Fruit fly (Drosophila melanogaster) whole organism, prepupa: Measurements from ENCODE around the gene nkd.
A peak's percentile ranks its signal among the peaks of the same experiment; 100 is the strongest.

Source experiments
- CG10631 ChIP-seq: fragments of 200-800 bp; sonication (Bioruptor generic); optimal IDR thresholded peaks from 2 replicates; lab custom pipeline; 2016; ENCODE audit warnings: missing biosample characterization, missing genetic modification characterization
- CG10669 ChIP-seq: fragments of 200-800 bp; sonication (Bioruptor generic); optimal IDR thresholded peaks from 3 replicates; lab custom pipeline; 2018; ENCODE audit warnings: missing biosample characterization, mild to moderate bottlenecking, missing genetic modification characterization, moderate library complexity
- CG11294 ChIP-seq: fragments of 200-800 bp; sonication (Bioruptor generic); IDR thresholded peaks from 2 replicates; pipeline ENCODE4 v1.3.6; 2022; ENCODE audit warnings: missing biosample characterization, missing genetic modification characterization
- CG11762 ChIP-seq: fragments of 200-800 bp; sonication (Bioruptor generic); optimal IDR thresholded peaks from 3 replicates; lab custom pipeline; 2016; ENCODE audit warnings: missing biosample characterization, missing genetic modification characterization; ENCODE audit not compliant: insufficient read depth
- CG11902 ChIP-seq: fragments of 200-800 bp; sonication (Bioruptor generic); optimal IDR thresholded peaks from 3 replicates; lab custom pipeline; 2016; ENCODE audit warnings: missing biosample characterization, missing genetic modification characterization
- CG15336 ChIP-seq: fragments of 200-800 bp; sonication (Bioruptor generic); IDR thresholded peaks from 2 replicates; pipeline ENCODE4 v1.3.6; 2022; ENCODE audit warnings: missing biosample characterization, missing genetic modification characterization
- CG1621 ChIP-seq: fragments of 200-800 bp; sonication (Bioruptor generic); optimal IDR thresholded peaks from 3 replicates; lab custom pipeline; 2018; ENCODE audit warnings: missing biosample characterization, mild to moderate bottlenecking, missing genetic modification characterization
- CG16779 ChIP-seq: fragments of 200-800 bp; sonication (Bioruptor generic); optimal IDR thresholded peaks from 3 replicates; lab custom pipeline; 2017; ENCODE audit warnings: missing biosample characterization, mild to moderate bottlenecking, missing genetic modification characterization
- CG3032 ChIP-seq: fragments of 200-800 bp; optimal IDR thresholded peaks from 2 replicates; lab custom pipeline; 2019; ENCODE audit warnings: missing biosample characterization, mild to moderate bottlenecking, missing genetic modification characterization, moderate library complexity
- CG31627 ChIP-seq: fragments of 200-800 bp; sonication (Bioruptor generic); optimal IDR thresholded peaks from 3 replicates; lab custom pipeline; 2016; ENCODE audit warnings: missing biosample characterization, missing genetic modification characterization
- CG3919 ChIP-seq: fragments of 200-800 bp; sonication (Bioruptor generic); optimal IDR thresholded peaks from 3 replicates; lab custom pipeline; 2016; ENCODE audit warnings: missing biosample characterization, missing genetic modification characterization
- CG6163 ChIP-seq: fragments of 200-800 bp; sonication (Bioruptor generic); IDR thresholded peaks from 3 replicates; pipeline ENCODE4 v1.3.6; 2022; ENCODE audit warnings: missing biosample characterization, missing genetic modification characterization
- CG6276 ChIP-seq: fragments of 200-800 bp; sonication (Bioruptor generic); optimal IDR thresholded peaks from 2 replicates; lab custom pipeline; 2017; ENCODE audit warnings: missing biosample characterization, mild to moderate bottlenecking, missing genetic modification characterization
- CG6792 ChIP-seq: fragments of 200-800 bp; sonication (Bioruptor generic); optimal IDR thresholded peaks from 3 replicates; lab custom pipeline; 2016; ENCODE audit warnings: missing biosample characterization, missing genetic modification characterization
- CG6854 ChIP-seq: fragments of 200-800 bp; sonication (Bioruptor generic); optimal IDR thresholded peaks from 2 replicates; lab custom pipeline; 2017; ENCODE audit warnings: missing biosample characterization, mild to moderate bottlenecking, missing genetic modification characterization
- CG7368 ChIP-seq: fragments of 200-800 bp; sonication (Bioruptor generic); optimal IDR thresholded peaks from 3 replicates; lab custom pipeline; 2016; ENCODE audit warnings: missing biosample characterization, missing genetic modification characterization
- CG8319 ChIP-seq: fragments of 200-800 bp; sonication (Bioruptor generic); optimal IDR thresholded peaks from 3 replicates; lab custom pipeline; 2016; ENCODE audit warnings: missing biosample characterization, missing genetic modification characterization
- CG9139 ChIP-seq: fragments of 200-800 bp; sonication (Bioruptor generic); optimal IDR thresholded peaks from 3 replicates; lab custom pipeline; 2017; ENCODE audit warnings: missing biosample characterization, mild to moderate bottlenecking, missing genetic modification characterization
- Eip78C ChIP-seq: fragments of 200-800 bp; sonication (Bioruptor generic); peaks from one replicate; lab custom pipeline; 2016; ENCODE audit warnings: missing biosample characterization, missing genetic modification characterization
- Eip93F ChIP-seq: fragments of 200-800 bp; sonication (Bioruptor generic); optimal IDR thresholded peaks from 2 replicates; lab custom pipeline; 2016; ENCODE audit warnings: missing biosample characterization, mild to moderate bottlenecking, missing genetic modification characterization
- Ets21C ChIP-seq: fragments of 200-800 bp; sonication (Bioruptor generic); optimal IDR thresholded peaks from 3 replicates; lab custom pipeline; 2016; ENCODE audit warnings: missing biosample characterization, missing genetic modification characterization
- Gug ChIP-seq: fragments of 200-800 bp; sonication (Bioruptor generic); IDR thresholded peaks from 2 replicates; pipeline ENCODE4 v1.3.6; 2022; ENCODE audit warnings: missing biosample characterization, missing genetic modification characterization
- Hr38 ChIP-seq: sonication (Bioruptor generic); optimal IDR thresholded peaks from 2 replicates; lab custom pipeline; 2016; ENCODE audit warnings: missing biosample characterization, missing genetic modification characterization
- Hr4 ChIP-seq: fragments of 200-800 bp; sonication (Bioruptor generic); optimal IDR thresholded peaks from 3 replicates; lab custom pipeline; 2016; ENCODE audit warnings: missing biosample characterization, missing genetic modification characterization
- Sox102F ChIP-seq: fragments of 200-800 bp; sonication (Bioruptor generic); optimal IDR thresholded peaks from 2 replicates; lab custom pipeline; 2016; ENCODE audit warnings: missing biosample characterization, mild to moderate bottlenecking, missing genetic modification characterization
- Sox14 ChIP-seq: fragments of 200-800 bp; sonication (Bioruptor generic); optimal IDR thresholded peaks from 3 replicates; lab custom pipeline; 2016; ENCODE audit warnings: missing biosample characterization, missing genetic modification characterization
- Sox15 ChIP-seq: fragments of 200-800 bp; sonication (Bioruptor generic); optimal IDR thresholded peaks from 3 replicates; lab custom pipeline; 2016; ENCODE audit warnings: missing biosample characterization, missing genetic modification characterization
- acj6 ChIP-seq: fragments of 200-800 bp; sonication (Bioruptor generic); optimal IDR thresholded peaks from 3 replicates; lab custom pipeline; 2016; ENCODE audit warnings: missing biosample characterization, missing genetic modification characterization
- cyc ChIP-seq: fragments of 200-800 bp; sonication (Bioruptor generic); optimal IDR thresholded peaks from 3 replicates; lab custom pipeline; 2016; ENCODE audit warnings: missing biosample characterization, missing genetic modification characterization
- dsx ChIP-seq: fragments of 200-800 bp; optimal IDR thresholded peaks from 3 replicates; lab custom pipeline; 2019; ENCODE audit warnings: missing biosample characterization, mild to moderate bottlenecking, missing genetic modification characterization, moderate library complexity; ENCODE audit not compliant: poor library complexity, severe bottlenecking
- eg ChIP-seq: fragments of 200-800 bp; sonication (Bioruptor generic); IDR thresholded peaks from 3 replicates; pipeline ENCODE4 v1.3.6; 2022; ENCODE audit warnings: missing biosample characterization, missing genetic modification characterization
- esn ChIP-seq: fragments of 200-800 bp; sonication (Bioruptor generic); optimal IDR thresholded peaks from 2 replicates; lab custom pipeline; 2016; ENCODE audit warnings: missing biosample characterization, mild to moderate bottlenecking, missing genetic modification characterization, moderate library complexity
- fd59A ChIP-seq: fragments of 200-800 bp; sonication (Bioruptor generic); optimal IDR thresholded peaks from 2 replicates; lab custom pipeline; 2017; ENCODE audit warnings: missing biosample characterization, mild to moderate bottlenecking, missing genetic modification characterization, missing genetic modification reagents
- fkh ChIP-seq: fragments of 200-800 bp; sonication (Bioruptor generic); optimal IDR thresholded peaks from 3 replicates; lab custom pipeline; 2017; ENCODE audit warnings: missing biosample characterization, mild to moderate bottlenecking, missing genetic modification characterization, moderate library complexity
- salr ChIP-seq, 2 experiments: fragments of 200-800 bp; sonication (Bioruptor generic); optimal IDR thresholded peaks; 3 replicates each; lab custom pipeline; 2016 to 2018; ENCODE audit warnings: missing biosample characterization in 2 of 2, missing genetic modification characterization in 2 of 2, mild to moderate bottlenecking in 1 of 2
- ss ChIP-seq, 2 experiments: fragments of 200-800 bp; sonication (Bioruptor generic); optimal IDR thresholded peaks; 2 replicates in 1 of 2; 3 replicates in 1 of 2; lab custom pipeline; 2017 to 2018; ENCODE audit warnings: mild to moderate bottlenecking in 2 of 2, missing biosample characterization in 2 of 2, missing genetic modification characterization in 2 of 2, moderate library complexity in 1 of 2
- topi ChIP-seq: fragments of 200-800 bp; sonication (Bioruptor generic); optimal IDR thresholded peaks from 3 replicates; lab custom pipeline; 2016; ENCODE audit warnings: missing biosample characterization, missing genetic modification characterization
- vri ChIP-seq: fragments of 200-800 bp; sonication (Bioruptor generic); optimal IDR thresholded peaks from 3 replicates; lab custom pipeline; 2016; ENCODE audit warnings: missing biosample characterization, mild to moderate bottlenecking, missing genetic modification characterization

Gene nkd

dm6 chr3L:18996030-18996773 lies 49.0 kb downstream of the nkd start (continued):
- TF ChIP-seq fkh (no peak), ss (GFP tag; optimal IDR thresholded peaks at IDR 0.05; lab: Kevin White, UChicago) (peak; percentile 40 to 89), Sox14 (GFP tag; lab: Kevin White, UChicago) (peak; percentile 64), Eip93F (GFP tag; lab: Kevin White, UChicago) (no peak), Eip78C (GFP tag; lab: Kevin White, UChicago) (peak; percentile 93), Sox15 (GFP tag; lab: Kevin White, UChicago) (peak; percentile 72), CG11294 (GFP tag; lab: Robert Waterston, UW) (peak; percentile 27), cyc (GFP tag; lab: Kevin White, UChicago) (peak; percentile 58), CG16779 (tag; lab: Kevin White, UChicago) (no peak), Hr38 (no peak), acj6 (GFP tag; lab: Kevin White, UChicago) (peak; percentile 75), Hr4 (GFP tag; lab: Kevin White, UChicago) (peak; percentile 84), Ets21C (GFP tag; lab: Kevin White, UChicago) (peak; percentile 53), CG10631 (GFP tag; lab: Kevin White, UChicago) (peak; percentile 83), esn (GFP tag; lab: Kevin White, UChicago) (peak; percentile 80), topi (peak; percentile 51), fd59A (GFP tag; lab: Kevin White, UChicago) (peak; percentile 66), CG10669 (GFP tag; lab: Kevin White, UChicago) (peak; percentile 69), CG8319 (GFP tag; lab: Kevin White, UChicago) (peak; percentile 55), Gug (GFP tag; lab: Robert Waterston, UW) (peak; percentile 44), CG31627 (peak; percentile 66), CG6163 (peak; percentile 71), CG15336 (GFP tag; lab: Robert Waterston, UW) (peak; percentile 44), Sox102F (GFP tag; lab: Kevin White, UChicago) (peak; percentile 50), CG3032 (tag; lab: Kevin White, UChicago) (peak; percentile 51), CG7368 (peak; percentile 47)

dm6 chr3L:18995667-18996029 lies 49.6 kb downstream of the nkd start:
- no peak for TF ChIP-seq Sox15 (GFP tag; lab: Kevin White, UChicago)
- no peak; the same call in 2 of the 3 replicates for TF ChIP-seq eg (GFP tag; lab: Robert Waterston, UW)
- TF ChIP-seq dsx (GFP tag; lab: Kevin White, UChicago), result peak; percentile 20
- no peak for TF ChIP-seq CG6276 (GFP tag; lab: Kevin White, UChicago)
- TF ChIP-seq CG6163, result peak; percentile 45; the same call in 1 of the 3 replicates
- TF ChIP-seq Hr38, result no peak
- peak; percentile 62 for TF ChIP-seq CG1621 (tag; lab: Kevin White, UChicago)
- TF ChIP-seq Eip93F (GFP tag; lab: Kevin White, UChicago), result peak; percentile 16
- peak; percentile 66 for TF ChIP-seq Sox14 (GFP tag; lab: Kevin White, UChicago)

DNA sequence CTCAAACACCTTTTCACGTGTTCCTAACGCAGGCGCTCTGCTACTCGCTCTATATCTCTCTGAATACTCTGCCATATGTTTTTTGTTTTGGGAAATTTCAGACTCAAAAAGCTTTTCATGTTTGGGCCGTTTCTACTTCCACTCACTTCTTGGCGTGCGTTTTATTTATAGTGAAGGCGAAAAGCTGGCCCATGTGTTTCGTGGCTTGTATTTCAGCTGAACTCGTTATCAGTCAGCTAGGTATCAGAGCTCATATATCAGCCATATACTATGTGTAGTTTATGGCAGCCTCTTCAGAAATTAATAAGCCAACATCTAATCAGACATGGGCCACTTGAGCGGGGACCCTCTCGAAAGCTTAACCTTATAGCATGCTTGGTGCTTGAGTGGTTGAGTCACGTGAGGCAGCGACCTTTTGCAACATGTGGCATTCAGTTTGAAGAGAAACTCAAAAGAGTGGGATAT lies 50.7 kb downstream of the nkd start:
- TF ChIP-seq CG3919 (GFP tag; lab: Kevin White, UChicago) (no peak), Eip78C (GFP tag; lab: Kevin White, UChicago) (peak; percentile 29)
- TF ChIP-seq, all 60 proteins: peak for 1

- TF ChIP-seq dsx (GFP tag; lab: Kevin White, UChicago) (no peak), CG3032 (tag; lab: Kevin White, UChicago) (no peak), vri (GFP tag; lab: Kevin White, UChicago) (no peak), salr (GFP tag; optimal IDR thresholded peaks at IDR 0.05; lab: Kevin White, UChicago) (no peak), CG3919 (GFP tag; lab: Kevin White, UChicago) (no peak), Sox14 (GFP tag; lab: Kevin White, UChicago) (no peak), cyc (GFP tag; lab: Kevin White, UChicago) (no peak), CG9139 (GFP tag; lab: Kevin White, UChicago) (no peak), CG11902 (no peak), CG11762 (GFP tag; lab: Kevin White, UChicago) (no peak), CG6792 (GFP tag; lab: Kevin White, UChicago) (no peak), CG31627 (no peak), CG6854 (GFP tag; lab: Kevin White, UChicago) (no peak), CG11294 (GFP tag; lab: Robert Waterston, UW) (no peak), Ets21C (GFP tag; lab: Kevin White, UChicago) (no peak)
Observed at dm6 chr3L:18993578-18994255, 51.5 kb downstream of the nkd start.
